Fruit fly (Drosophila melanogaster): ENCODE data around the gene FucTB.
A peak's percentile ranks its signal among the peaks of the same experiment; 100 is the strongest.

FucTB gene

DNA sequence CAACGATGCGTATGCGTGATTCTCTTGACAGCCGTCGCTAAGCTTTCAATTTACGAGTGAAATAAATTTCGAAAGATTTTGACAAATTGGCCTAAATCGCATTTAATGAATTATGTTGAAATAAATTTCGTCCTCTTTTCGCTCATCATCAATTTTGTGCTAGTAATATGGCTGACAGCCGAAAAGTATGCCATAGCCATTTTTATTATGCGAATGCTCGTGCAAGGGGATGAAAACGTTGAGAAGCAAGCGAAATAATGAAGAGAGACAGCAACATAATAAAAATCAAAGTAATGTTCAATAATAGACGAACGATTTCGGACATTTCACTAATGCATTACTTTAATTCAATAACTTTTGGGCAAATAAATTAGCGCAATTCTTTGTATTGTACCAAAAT, 44.6 kb downstream of the FucTB start:
- TF ChIP-seq CG8359 (GFP tag; optimal IDR thresholded peaks at IDR 0.05; ENCODE audit: borderline replicate concordance) = peak; percentile 46
- TF ChIP-seq CG14014 (GFP tag; IDR thresholded peaks at IDR 0.05) = no peak
- TF ChIP-seq sqz (GFP tag; optimal IDR thresholded peaks at IDR 0.05) = no peak
- TF ChIP-seq tio (GFP tag; optimal IDR thresholded peaks at IDR 0.05) = no peak
- no peak for TF ChIP-seq CG9817 (tag; optimal IDR thresholded peaks at IDR 0.05)
